Fruit fly (Drosophila melanogaster) whole organism, embryonic: ENCODE measurements around the gene fred.

ENCODE experiments used
- Atf6 ChIP-seq: fragments of 200-800 bp; sonication (Bioruptor generic); IDR thresholded peaks from 2 replicates; pipeline ENCODE4 v1.3.6; 2022; ENCODE audit warnings: missing biosample characterization, missing genetic modification characterization
- B-H1 ChIP-seq: fragments of 200-800 bp; sonication (Bioruptor generic); IDR thresholded peaks from 3 replicates; pipeline ENCODE4 v1.3.6; 2022; ENCODE audit warnings: missing biosample characterization, missing genetic modification characterization
- Blimp-1 ChIP-seq: fragments of 200-800 bp; sonication (Bioruptor generic); optimal IDR thresholded peaks from 3 replicates; lab custom pipeline; 2018; ENCODE audit warnings: missing biosample characterization, missing genetic modification characterization, mild to moderate bottlenecking, moderate library complexity, missing genetic modification reagents
- CG12236 ChIP-seq: fragments of 200-800 bp; sonication (Bioruptor generic); optimal IDR thresholded peaks from 2 replicates; lab custom pipeline; 2016; ENCODE audit warnings: missing biosample characterization, missing genetic modification characterization
- CG12659 ChIP-seq: fragments of 200-800 bp; sonication (Bioruptor generic); optimal IDR thresholded peaks from 3 replicates; lab custom pipeline; 2017; ENCODE audit warnings: mild to moderate bottlenecking, missing biosample characterization, missing genetic modification reagents, missing genetic modification characterization
- CG12942 ChIP-seq: fragments of 200-800 bp; sonication (Bioruptor generic); optimal IDR thresholded peaks from 3 replicates; lab custom pipeline; 2016; ENCODE audit warnings: missing biosample characterization, missing genetic modification characterization
- CG13287 ChIP-seq: fragments of 200-800 bp; sonication (Bioruptor generic); IDR thresholded peaks from 2 replicates; pipeline ENCODE4 v1.3.6; 2022; ENCODE audit warnings: missing biosample characterization, missing genetic modification characterization; ENCODE audit not compliant: partially characterized antibody
- CG13296 ChIP-seq: fragments of 200-800 bp; sonication (Bioruptor generic); optimal IDR thresholded peaks from 3 replicates; lab custom pipeline; 2018; ENCODE audit warnings: missing biosample characterization, mild to moderate bottlenecking, missing genetic modification characterization
- CG13424 ChIP-seq: fragments of 200-800 bp; sonication (Bioruptor generic); optimal IDR thresholded peaks from 2 replicates; lab custom pipeline; 2019; ENCODE audit warnings: missing biosample characterization, mild to moderate bottlenecking, missing genetic modification characterization, moderate library complexity
- CG1602 ChIP-seq: fragments of 200-800 bp; sonication (Bioruptor generic); optimal IDR thresholded peaks from 3 replicates; lab custom pipeline; 2016; ENCODE audit warnings: missing biosample characterization, missing genetic modification characterization
- CG1647 ChIP-seq: fragments of 200-800 bp; sonication (Bioruptor generic); optimal IDR thresholded peaks from 3 replicates; lab custom pipeline; 2016; ENCODE audit warnings: missing biosample characterization, missing genetic modification characterization
- CG17359 ChIP-seq: fragments of 200-800 bp; sonication (Bioruptor generic); optimal IDR thresholded peaks from 3 replicates; lab custom pipeline; 2018; ENCODE audit warnings: missing biosample characterization, mild to moderate bottlenecking, missing genetic modification characterization, moderate library complexity
- CG2202 ChIP-seq: fragments of 200-800 bp; sonication (Bioruptor generic); optimal IDR thresholded peaks from 2 replicates; lab custom pipeline; 2018; ENCODE audit warnings: missing biosample characterization, mild to moderate bottlenecking, missing genetic modification characterization
- CG2889 ChIP-seq: fragments of 200-800 bp; sonication (Bioruptor generic); IDR thresholded peaks from 3 replicates; pipeline ENCODE4 v1.3.6; 2022; ENCODE audit warnings: missing biosample characterization, missing genetic modification characterization
- CG31441 ChIP-seq: fragments of 200-800 bp; sonication (Bioruptor generic); IDR thresholded peaks from 2 replicates; pipeline ENCODE4 v1.3.6; 2022; ENCODE audit warnings: missing biosample characterization, missing genetic modification characterization
- CG33213 ChIP-seq: fragments of 200-800 bp; sonication (Bioruptor generic); optimal IDR thresholded peaks from 3 replicates; lab custom pipeline; 2016; ENCODE audit warnings: missing biosample characterization, missing genetic modification characterization
- CG7556 ChIP-seq: fragments of 200-800 bp; sonication (Bioruptor generic); optimal IDR thresholded peaks from 2 replicates; lab custom pipeline; 2017; ENCODE audit warnings: missing biosample characterization, mild to moderate bottlenecking, missing genetic modification characterization
- CG7745 ChIP-seq: fragments of 200-800 bp; sonication (Bioruptor generic); optimal IDR thresholded peaks from 2 replicates; lab custom pipeline; 2018; ENCODE audit warnings: missing biosample characterization, mild to moderate bottlenecking, missing genetic modification characterization, moderate library complexity
- CG8290 ChIP-seq, 3 experiments: fragments of 200-800 bp; sonication (Bioruptor generic); optimal IDR thresholded peaks; 2 replicates each; lab custom pipeline; 2016 to 2019; ENCODE audit warnings: missing biosample characterization in 3 of 3, missing genetic modification characterization in 3 of 3, mild to moderate bottlenecking in 2 of 3, moderate library complexity in 1 of 3
- CG8388 ChIP-seq: fragments of 200-800 bp; sonication (Bioruptor generic); optimal IDR thresholded peaks from 2 replicates; lab custom pipeline; 2019; ENCODE audit warnings: missing biosample characterization, mild to moderate bottlenecking, missing genetic modification characterization, moderate library complexity
- CG9437 ChIP-seq: fragments of 200-800 bp; sonication (Bioruptor generic); optimal IDR thresholded peaks from 2 replicates; lab custom pipeline; 2018; ENCODE audit warnings: missing biosample characterization, mild to moderate bottlenecking, missing genetic modification characterization
- Chrac-16 ChIP-seq: fragments of 200-800 bp; sonication (Bioruptor generic); optimal IDR thresholded peaks from 3 replicates; lab custom pipeline; 2016; ENCODE audit warnings: missing biosample characterization, missing genetic modification characterization
- CoRest ChIP-seq: fragments of 200-800 bp; sonication (Bioruptor generic); optimal IDR thresholded peaks from 3 replicates; lab custom pipeline; 2018; ENCODE audit warnings: missing biosample characterization, mild to moderate bottlenecking, missing genetic modification characterization, moderate library complexity
- D19A ChIP-seq: fragments of 200-800 bp; optimal IDR thresholded peaks from 3 replicates; lab custom pipeline; 2019; ENCODE audit warnings: missing biosample characterization, mild to moderate bottlenecking, missing genetic modification characterization, moderate library complexity
- Dbx ChIP-seq: fragments of 200-800 bp; sonication (Bioruptor generic); IDR thresholded peaks from 3 replicates; pipeline ENCODE4 v1.3.6; 2022; ENCODE audit warnings: missing biosample characterization, missing genetic modification characterization
- Ets65A ChIP-seq: fragments of 200-800 bp; sonication (Bioruptor generic); peaks from one replicate; lab custom pipeline; 2016; ENCODE audit warnings: missing biosample characterization, missing genetic modification characterization
- Hr78 ChIP-seq, 2 experiments: fragments of 200-800 bp in 1 of 2; fragments of >200 bp in 1 of 2; sonication (Bioruptor generic) in 1 of 2; optimal IDR thresholded peaks; 2 replicates each; lab custom pipeline; 2017 to 2019; ENCODE audit warnings: missing biosample characterization in 2 of 2, missing genetic modification characterization in 2 of 2, mild to moderate bottlenecking in 1 of 2, moderate library complexity in 1 of 2
- MESR4 ChIP-seq: fragments of 200-800 bp; sonication (Bioruptor generic); optimal IDR thresholded peaks from 2 replicates; lab custom pipeline; 2018; ENCODE audit warnings: missing biosample characterization, mild to moderate bottlenecking, missing genetic modification characterization, moderate library complexity
- MTF-1 ChIP-seq: fragments of 200-800 bp; sonication (Bioruptor generic); optimal IDR thresholded peaks from 2 replicates; lab custom pipeline; 2018; ENCODE audit warnings: missing biosample characterization, mild to moderate bottlenecking, missing genetic modification characterization, borderline replicate concordance
- Max ChIP-seq: fragments of 200-800 bp; sonication (Bioruptor generic); optimal IDR thresholded peaks from 2 replicates; lab custom pipeline; 2016; ENCODE audit warnings: missing biosample characterization, mild to moderate bottlenecking, missing genetic modification characterization
- Myb ChIP-seq: fragments of 200-800 bp; sonication (Bioruptor generic); optimal IDR thresholded peaks from 2 replicates; lab custom pipeline; 2016; ENCODE audit warnings: missing biosample characterization, missing genetic modification characterization
- Rfx ChIP-seq: fragments of 200-800 bp; sonication (Bioruptor generic); IDR thresholded peaks from 2 replicates; pipeline ENCODE4 v1.3.6; 2022; ENCODE audit warnings: missing biosample characterization, missing genetic modification characterization
- ap ChIP-seq: fragments of 200-800 bp; sonication (Bioruptor generic); IDR thresholded peaks from 2 replicates; pipeline ENCODE4 v1.3.6; 2022; ENCODE audit warnings: missing biosample characterization, missing genetic modification characterization
- crol ChIP-seq: fragments of 200-800 bp; sonication (Bioruptor generic); IDR thresholded peaks from 2 replicates; pipeline ENCODE4 v1.3.6; 2022; ENCODE audit warnings: missing biosample characterization, missing genetic modification characterization
- cwo ChIP-seq: fragments of 200-800 bp; sonication (Bioruptor generic); optimal IDR thresholded peaks from 3 replicates; lab custom pipeline; 2017; ENCODE audit warnings: missing biosample characterization, missing genetic modification characterization, mild to moderate bottlenecking, moderate library complexity, missing genetic modification reagents
- dati ChIP-seq: fragments of 200-800 bp; sonication (Bioruptor generic); IDR thresholded peaks from 2 replicates; pipeline ENCODE4 v1.3.6; 2022; ENCODE audit warnings: missing biosample characterization, missing genetic modification characterization
- gem ChIP-seq: fragments of 200-800 bp; sonication (Bioruptor generic); optimal IDR thresholded peaks from 2 replicates; lab custom pipeline; 2019; ENCODE audit warnings: missing biosample characterization, mild to moderate bottlenecking, missing genetic modification characterization, moderate library complexity
- hb ChIP-seq: fragments of 200-800 bp; sonication (Bioruptor generic); IDR thresholded peaks from 3 replicates; pipeline ENCODE4 v1.3.6; 2022; ENCODE audit warnings: missing biosample characterization, missing genetic modification characterization; ENCODE audit not compliant: partially characterized antibody
- mirr ChIP-seq: fragments of 200-800 bp; sonication (Bioruptor generic); optimal IDR thresholded peaks from 3 replicates; lab custom pipeline; 2018; ENCODE audit warnings: missing biosample characterization, mild to moderate bottlenecking, missing genetic modification characterization
- nmo ChIP-seq: fragments of 200-800 bp; sonication (Bioruptor generic); optimal IDR thresholded peaks from 2 replicates; lab custom pipeline; 2018; ENCODE audit warnings: missing biosample characterization, mild to moderate bottlenecking, missing genetic modification characterization, moderate library complexity
- otp ChIP-seq: fragments of 200-800 bp; sonication (Bioruptor generic); IDR thresholded peaks from 3 replicates; pipeline ENCODE4, ENCODE4 v1.3.6; 2022; ENCODE audit warnings: missing biosample characterization, missing genetic modification characterization
- phol ChIP-seq: fragments of 200-800 bp; sonication (Bioruptor generic); optimal IDR thresholded peaks from 3 replicates; lab custom pipeline; 2018; ENCODE audit warnings: missing biosample characterization, mild to moderate bottlenecking, missing genetic modification characterization, moderate library complexity
- pita ChIP-seq: fragments of 200-800 bp; sonication (Bioruptor generic); optimal IDR thresholded peaks from 2 replicates; lab custom pipeline; 2017; ENCODE audit warnings: missing biosample characterization, mild to moderate bottlenecking, missing genetic modification characterization
- row ChIP-seq: fragments of 200-800 bp; sonication (Bioruptor generic); IDR thresholded peaks from 3 replicates; pipeline ENCODE4 v1.3.6; 2022; ENCODE audit warnings: missing biosample characterization, missing genetic modification characterization
- schlank ChIP-seq: fragments of 200-800 bp; sonication (Bioruptor generic); optimal IDR thresholded peaks from 2 replicates; lab custom pipeline; 2018; ENCODE audit warnings: missing biosample characterization, mild to moderate bottlenecking, missing genetic modification characterization
- sens ChIP-seq: fragments of 200-800 bp; sonication (Bioruptor generic); peaks from one replicate; lab custom pipeline; 2016; ENCODE audit warnings: missing biosample characterization, missing genetic modification characterization
- ssp ChIP-seq: fragments of 200-800 bp; sonication (Bioruptor generic); IDR thresholded peaks from 2 replicates; pipeline ENCODE4 v1.3.6; 2022; ENCODE audit warnings: missing biosample characterization, missing genetic modification characterization
- toy ChIP-seq: fragments of 200-800 bp; sonication (Bioruptor generic); IDR thresholded peaks from 2 replicates; pipeline ENCODE4 v1.3.6; 2022; ENCODE audit warnings: missing biosample characterization, missing genetic modification characterization
- vvl ChIP-seq: fragments of 200-800 bp; sonication (Bioruptor generic); IDR thresholded peaks from 2 replicates; pipeline ENCODE4 v1.3.6; 2022; ENCODE audit warnings: missing biosample characterization, missing genetic modification characterization
- wor ChIP-seq: fragments of 200-800 bp; sonication (Bioruptor generic); IDR thresholded peaks from 2 replicates; pipeline ENCODE4 v1.3.6; 2022; ENCODE audit warnings: missing biosample characterization, missing genetic modification characterization

Gene fred

dm6 chr2L:3882172-3882571, 109.3 kb downstream of the fred start (continued):
- TF ChIP-seq vvl (GFP tag; lab: Robert Waterston, UW) (peak; percentile 58), ssp (GFP tag; lab: Robert Waterston, UW) (0 out of 2 replicates have a peak, but pooled peaks have one; percentile 10), dati (GFP tag; lab: Robert Waterston, UW) (no peak), CG31441 (GFP tag; lab: Robert Waterston, UW) (peak; percentile 34; the same call in 1 of the 2 replicates), MTF-1 (GFP tag; lab: Kevin White, UChicago) (no peak), CG8388 (GFP tag; lab: Kevin White, UChicago) (peak; percentile 35), Rfx (GFP tag; lab: Robert Waterston, UW) (peak; percentile 35; the same call in 1 of the 2 replicates), Myb (GFP tag; lab: Kevin White, UChicago) (no peak), CG13287 (GFP tag; lab: Robert Waterston, UW) (no peak), phol (tag; lab: Kevin White, UChicago) (peak; percentile 13), mirr (no peak), CG1602 (GFP tag; lab: Kevin White, UChicago) (no peak), Chrac-16 (GFP tag; lab: Kevin White, UChicago) (no peak), Max (GFP tag; lab: Kevin White, UChicago) (no peak), CG7556 (GFP tag; lab: Kevin White, UChicago) (peak; percentile 21), toy (GFP tag; lab: Robert Waterston, UW) (no peak), crol (GFP tag; lab: Robert Waterston, UW) (no peak), CG13296 (GFP tag; lab: Kevin White, UChicago) (no peak), pita (GFP tag; lab: Kevin White, UChicago) (no peak), Blimp-1 (GFP tag; lab: Kevin White, UChicago) (peak; percentile 8), CG1647 (GFP tag; lab: Kevin White, UChicago) (no peak), CG2202 (no peak), row (peak; percentile 65), CG17359 (tag; lab: Kevin White, UChicago) (peak; percentile 41), CG12236 (GFP tag; lab: Kevin White, UChicago) (no peak), D19A (tag; lab: Kevin White, UChicago) (no peak), CG8290 (GFP tag; optimal IDR thresholded peaks at IDR 0.05; lab: Kevin White, UChicago) (no peak), CG8290 (tag; optimal IDR thresholded peaks at IDR 0.05; lab: Kevin White, UChicago) (no peak), Ets65A (GFP tag; lab: Kevin White, UChicago) (peak; percentile 2), CG9437 (GFP tag; lab: Kevin White, UChicago) (peak; percentile 18), sens (GFP tag; lab: Kevin White, UChicago) (peak; percentile 89), CG12942 (peak; percentile 16), ap (0 out of 2 replicates have a peak, but pooled peaks have one; percentile 28), MESR4 (GFP tag; lab: Kevin White, UChicago) (no peak), CG13424 (tag; lab: Kevin White, UChicago) (peak; percentile 6), Dbx (GFP tag; lab: Robert Waterston, UW) (0 out of 3 replicates have a peak, but pooled peaks have one; percentile 10), B-H1 (GFP tag; lab: Robert Waterston, UW) (peak; percentile 23; the same call in 1 of the 3 replicates), hb (GFP tag; lab: Robert Waterston, UW) (no peak), Hr78 (GFP tag; optimal IDR thresholded peaks at IDR 0.05; lab: Kevin White, UChicago) (no peak), CG33213 (GFP tag; lab: Kevin White, UChicago) (no peak), CG7745 (tag; lab: Kevin White, UChicago) (no peak), schlank (no peak), cwo (GFP tag; lab: Kevin White, UChicago) (peak; percentile 11), CG12659 (peak; percentile 25), wor (GFP tag; lab: Robert Waterston, UW) (no peak), CoRest (tag; lab: Kevin White, UChicago) (peak; percentile 25), gem (tag; lab: Kevin White, UChicago) (peak; percentile 72), CG2889 (GFP tag; lab: Robert Waterston, UW) (no peak), Atf6 (peak; percentile 58; the same call in 1 of the 2 replicates), nmo (GFP tag; lab: Kevin White, UChicago) (peak; percentile 18), otp (GFP tag; lab: Robert Waterston, UW) (no peak)
